Comparison of ENCODE assay signal across 2 fruit fly cellular contexts in the genomic region with DNA sequence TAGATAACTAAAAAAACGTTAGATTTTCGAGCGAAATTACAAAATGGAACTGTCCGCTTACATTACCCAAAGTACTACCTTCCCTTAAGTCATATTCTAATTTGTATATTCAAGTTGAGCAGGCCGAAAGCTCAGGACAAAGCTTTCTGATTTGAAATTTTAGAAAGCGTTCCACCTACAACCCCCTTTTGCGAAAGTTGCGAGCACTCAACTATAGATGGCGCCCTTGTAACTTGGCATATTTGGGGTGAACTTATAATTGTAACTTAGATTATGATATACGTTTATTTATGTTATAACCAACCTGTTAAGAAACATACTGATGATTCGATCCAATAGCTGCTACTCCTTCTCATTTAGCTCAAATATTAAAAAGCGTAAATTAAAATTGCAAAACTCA.
A peak's percentile ranks its signal among the peaks of the same experiment; 100 is the strongest.
TF ChIP-seq lines count a peak whose summit lies in the region.

No protein-coding gene starts in this region.

- peak; percentile 48 to 61 for TF ChIP-seq CTCF in S2 (optimal IDR thresholded peaks at IDR 0.05; lab: Kevin White, UChicago)
- peak; percentile 88 for TF ChIP-seq CTCF in whole organism, embryonic (GFP tag; optimal IDR thresholded peaks at IDR 0.05; lab: Kevin White, UChicago)

TF ChIP-seq in whole organism, embryonic, 481 proteins besides CTCF, POLR2A, EP300 and RAD21:
- TF ChIP-seq Ets65A (GFP tag; lab: Kevin White, UChicago) (peak; percentile 76), seq (GFP tag; IDR thresholded peaks at IDR 0.05; lab: Robert Waterston, UW) (peak; percentile 19; the same call in 1 of the 2 replicates), Trl (optimal IDR thresholded peaks at IDR 0.05; lab: Kevin White, UChicago) (no peak), Trl (GFP tag; optimal IDR thresholded peaks at IDR 0.05; lab: Kevin White, UChicago) (no peak), insv (GFP tag; optimal IDR thresholded peaks at IDR 0.05; lab: Kevin White, UChicago) (peak in 1 of 2 experiments; percentile 9), zfh2 (GFP tag; optimal IDR thresholded peaks at IDR 0.05; lab: Kevin White, UChicago) (no peak)
TF ChIP-seq in whole organism, embryonic: peak in this region for 3.
